Fruit fly (Drosophila melanogaster): ENCODE data around the gene CG8927.

The CG8927 gene

DNA sequence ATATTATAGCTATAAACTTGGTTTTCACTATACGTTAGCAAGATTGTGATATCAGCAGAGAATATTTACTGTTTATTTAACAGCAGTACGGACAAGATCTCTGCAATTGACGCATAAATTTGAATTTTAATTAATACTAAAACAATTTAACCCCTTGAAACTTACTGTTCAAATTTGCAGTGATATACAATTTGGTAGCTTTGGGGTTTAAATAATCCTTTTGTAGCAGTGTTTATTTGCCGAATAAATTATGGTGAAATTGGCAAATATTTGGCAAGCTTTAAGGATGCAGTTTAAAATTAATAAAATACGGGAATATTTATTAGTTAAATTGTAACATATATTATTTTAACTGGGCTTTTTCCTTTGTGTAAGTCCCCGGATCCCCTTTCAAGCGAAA, 36.5 kb downstream of the CG8927 start:
- TF ChIP-seq Oli (tag; optimal IDR thresholded peaks at IDR 0.05): peak; percentile 6
- TF ChIP-seq CG4282 (GFP tag; optimal IDR thresholded peaks at IDR 0.05): no peak
- no peak for TF ChIP-seq CG9797 (GFP tag; optimal IDR thresholded peaks at IDR 0.05)
- no peak for TF ChIP-seq mirr (GFP tag; optimal IDR thresholded peaks at IDR 0.05)
- no peak for TF ChIP-seq Dref (GFP tag; IDR thresholded peaks at IDR 0.05)
- no peak for TF ChIP-seq Dek (tag; optimal IDR thresholded peaks at IDR 0.05)
- peak; percentile 8 for TF ChIP-seq Sox100B (GFP tag; optimal IDR thresholded peaks at IDR 0.05)
- no peak for TF ChIP-seq seq (GFP tag; IDR thresholded peaks at IDR 0.05)
- peak; percentile 18 for TF ChIP-seq gem (tag; optimal IDR thresholded peaks at IDR 0.05)
- TF ChIP-seq CG12299 (tag; optimal IDR thresholded peaks at IDR 0.05): no peak
- TF ChIP-seq CG11504 (tag; optimal IDR thresholded peaks at IDR 0.05): peak; percentile 7
- no peak for TF ChIP-seq pzg (GFP tag; optimal IDR thresholded peaks at IDR 0.05)
- no peak for TF ChIP-seq lbe (GFP tag; optimal IDR thresholded peaks at IDR 0.05)
- peak; percentile 10 for TF ChIP-seq Ssrp (tag; optimal IDR thresholded peaks at IDR 0.05)
- no peak for TF ChIP-seq Hr3 (GFP tag; optimal IDR thresholded peaks at IDR 0.05)
- TF ChIP-seq Gug (GFP tag; IDR thresholded peaks at IDR 0.05): no peak
- TF ChIP-seq CG7556 (GFP tag; optimal IDR thresholded peaks at IDR 0.05): peak; percentile 0
- TF ChIP-seq CG31441 (GFP tag; IDR thresholded peaks at IDR 0.05): 0 out of 2 replicates have a peak, but pooled peaks have one; percentile 16
- TF ChIP-seq dmrt99B (tag; optimal IDR thresholded peaks at IDR 0.05): peak; percentile 16
- no peak for TF ChIP-seq CG11560 (tag; IDR thresholded peaks at IDR 0.05)
- TF ChIP-seq CG7839 (tag; optimal IDR thresholded peaks at IDR 0.05): peak; percentile 2
- no peak for TF ChIP-seq h (optimal IDR thresholded peaks at IDR 0.05)
- TF ChIP-seq CG6175 (GFP tag; IDR thresholded peaks at IDR 0.05): no peak
- TF ChIP-seq CG12391 (tag; optimal IDR thresholded peaks at IDR 0.05): peak; percentile 7
- no peak for TF ChIP-seq Camta (GFP tag; optimal IDR thresholded peaks at IDR 0.05)
- TF ChIP-seq CG1602 (GFP tag; optimal IDR thresholded peaks at IDR 0.05): no peak
- TF ChIP-seq gcm (GFP tag; optimal IDR thresholded peaks at IDR 0.05): no peak
- no peak for TF ChIP-seq Dfd (GFP tag; optimal IDR thresholded peaks at IDR 0.05)
- 0 out of 3 replicates have a peak, but pooled peaks have one; percentile 20 for TF ChIP-seq CG17361 (GFP tag; IDR thresholded peaks at IDR 0.05)
- TF ChIP-seq CG6689 (GFP tag; IDR thresholded peaks at IDR 0.05): no peak

DNA sequence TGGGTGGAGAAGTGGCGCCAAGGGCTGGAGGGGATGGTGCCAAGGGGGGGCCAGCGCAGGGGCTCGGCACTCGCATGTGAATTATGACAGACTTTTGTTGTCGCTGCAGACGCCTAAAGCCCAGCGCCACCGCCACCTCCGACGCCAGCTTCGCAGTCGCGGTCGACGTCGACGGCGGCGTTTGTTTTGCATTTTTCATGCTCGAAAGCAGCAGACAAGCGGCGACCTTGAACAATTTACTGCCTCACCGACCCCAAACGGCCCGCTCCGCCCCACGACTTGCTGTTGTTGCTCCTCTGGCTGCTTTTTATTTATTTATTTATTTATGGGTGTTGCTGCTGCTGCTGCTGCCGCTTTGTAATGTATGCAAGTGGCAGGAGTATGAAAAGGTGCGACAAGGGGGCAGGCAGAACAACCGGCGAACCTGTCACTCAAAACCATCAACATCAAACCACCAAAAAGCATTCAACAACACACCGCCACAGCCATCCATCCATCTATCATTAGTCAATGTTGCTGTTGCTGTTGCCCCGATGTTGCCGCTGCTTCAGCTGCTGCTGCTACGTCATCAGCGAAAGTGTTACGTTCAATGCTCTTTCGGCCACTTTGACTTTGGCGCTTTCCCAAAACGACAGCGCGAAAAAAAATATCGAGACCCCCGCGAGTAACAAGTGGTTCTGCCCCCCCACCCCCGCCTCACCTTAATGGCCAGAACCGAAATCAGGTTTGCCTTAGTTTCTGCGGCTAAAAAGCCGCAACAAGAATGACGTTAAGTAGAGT, 37.6 kb downstream of the CG8927 start:
- TF ChIP-seq nau (GFP tag; optimal IDR thresholded peaks at IDR 0.05): peak; percentile 57
- TF ChIP-seq ems (GFP tag; optimal IDR thresholded peaks at IDR 0.05): no peak
- TF ChIP-seq Lim3 (GFP tag; IDR thresholded peaks at IDR 0.05): no peak
- TF ChIP-seq crol (GFP tag; IDR thresholded peaks at IDR 0.05): peak; percentile 66; the same call in 1 of the 2 replicates
- TF ChIP-seq onecut (GFP tag; IDR thresholded peaks at IDR 0.05): no peak
- TF ChIP-seq pum (GFP tag; optimal IDR thresholded peaks at IDR 0.05): no peak
- no peak for TF ChIP-seq nmo (GFP tag; optimal IDR thresholded peaks at IDR 0.05)
- no peak for TF ChIP-seq sd (tag; optimal IDR thresholded peaks at IDR 0.05)
- peak; percentile 39 for TF ChIP-seq kah (GFP tag; optimal IDR thresholded peaks at IDR 0.05)
- TF ChIP-seq Dp (GFP tag; optimal IDR thresholded peaks at IDR 0.05): no peak
- TF ChIP-seq CG8281 (tag; optimal IDR thresholded peaks at IDR 0.05): no peak
- no peak for TF ChIP-seq Hr51 (GFP tag; optimal IDR thresholded peaks at IDR 0.05)
- peak; percentile 62 for TF ChIP-seq ftz-f1 (GFP tag; optimal IDR thresholded peaks at IDR 0.05)
- TF ChIP-seq CG1603 (tag; optimal IDR thresholded peaks at IDR 0.05): no peak
- TF ChIP-seq unpg (GFP tag; optimal IDR thresholded peaks at IDR 0.05): no peak
- 0 out of 3 replicates have a peak, but pooled peaks have one; percentile 18 for TF ChIP-seq zfh1 (GFP tag; IDR thresholded peaks at IDR 0.05)
- 0 out of 2 replicates have a peak, but pooled peaks have one; percentile 11 for TF ChIP-seq CG16779 (GFP tag; IDR thresholded peaks at IDR 0.05)
- TF ChIP-seq chinmo (GFP tag; IDR thresholded peaks at IDR 0.05; ENCODE audit: partially characterized antibody): 0 out of 4 replicates have a peak, but pooled peaks have one; percentile 31
- no peak for TF ChIP-seq CoRest (tag; optimal IDR thresholded peaks at IDR 0.05)
- no peak for TF ChIP-seq danr (GFP tag; IDR thresholded peaks at IDR 0.05)
- TF ChIP-seq en (GFP tag; optimal IDR thresholded peaks at IDR 0.05): no peak
